Worm (Caenorhabditis elegans) whole organism, L3 larva: ENCODE results near the gene pqn-92.

Experiments used
- elt-3 ChIP-seq, 3 experiments: fragments of 150-350 bp in 1 of 3; sonication (generic microtip) in 2 of 3; optimal IDR thresholded peaks; 2 replicates in 2 of 3; 4 replicates in 1 of 3; lab custom pipeline; 2014 to 2017; ENCODE audit warnings: missing biosample characterization in 3 of 3, missing genetic modification characterization in 3 of 3
- nhr-11 ChIP-seq: fragments of 150-350 bp; optimal IDR thresholded peaks from 2 replicates; lab custom pipeline; 2014; ENCODE audit warnings: missing biosample characterization, missing genetic modification characterization
- pha-4 ChIP-seq: fragments of 150-350 bp; optimal IDR thresholded peaks from 2 replicates; lab custom pipeline; 2014; ENCODE audit warnings: missing biosample characterization, missing genetic modification reagents, missing genetic modification characterization
- unc-62 ChIP-seq: fragments of 150-350 bp; sonication (generic microtip); optimal IDR thresholded peaks from 4 replicates; lab custom pipeline; 2014; ENCODE audit warnings: missing biosample characterization, missing genetic modification reagents, missing genetic modification characterization

ce11 chrIII:12299259-12299658, 8.3 kb upstream of the pqn-92 start:
- TF ChIP-seq elt-3 (tag; optimal IDR thresholded peaks at IDR 0.05; lab: Kevin White, UChicago) = no peak
- no peak for TF ChIP-seq unc-62 (GFP tag; lab: Kevin White, UChicago)
- no peak for TF ChIP-seq pha-4 (tag; lab: Kevin White, UChicago)
- no peak for TF ChIP-seq nhr-11 (tag; lab: Kevin White, UChicago)
